Fruit fly (Drosophila melanogaster): ENCODE data around the gene CG43844.

CG43844 gene

dm6 chr3R:21856098-21856872, 33.1 kb upstream of the CG43844 start, which contains the start of gene glec (continued):
- TF ChIP-seq schlank (tag; optimal IDR thresholded peaks at IDR 0.05) (peak; percentile 18), CG31365 (tag; optimal IDR thresholded peaks at IDR 0.05) (no peak), sna (GFP tag; IDR thresholded peaks at IDR 0.05; ENCODE audit: partially characterized antibody) (peak; percentile 36; the same call in 1 of the 2 replicates), CG9727 (GFP tag; optimal IDR thresholded peaks at IDR 0.05) (peak; percentile 1), Dll (GFP tag; IDR thresholded peaks at IDR 0.05; ENCODE audit: partially characterized antibody) (no peak), CG31224 (GFP tag; IDR thresholded peaks at IDR 0.05) (0 out of 2 replicates have a peak, but pooled peaks have one; percentile 5), pzg (GFP tag; optimal IDR thresholded peaks at IDR 0.05) (peak; percentile 70), fd102C (GFP tag; optimal IDR thresholded peaks at IDR 0.05) (no peak), CG10147 (GFP tag; optimal IDR thresholded peaks at IDR 0.05) (no peak), CG11398 (GFP tag; optimal IDR thresholded peaks at IDR 0.05) (no peak), CG11093 (GFP tag; IDR thresholded peaks at IDR 0.05) (no peak), Nf-YC (tag; optimal IDR thresholded peaks at IDR 0.05) (peak; percentile 1), CG15269 (tag; optimal IDR thresholded peaks at IDR 0.05) (no peak), CG15696 (tag; optimal IDR thresholded peaks at IDR 0.05) (no peak), gcm2 (GFP tag; optimal IDR thresholded peaks at IDR 0.05) (no peak), zfh2 (GFP tag; optimal IDR thresholded peaks at IDR 0.05) (no peak), Xrp1 (GFP tag; IDR thresholded peaks at IDR 0.05) (peak; percentile 50; the same call in 1 of the 2 replicates), CG2199 (GFP tag; IDR thresholded peaks at IDR 0.05) (peak; percentile 86; the same call in 2 of the 3 replicates), Taf1 (GFP tag; IDR thresholded peaks at IDR 0.05) (no peak), tap (tag; optimal IDR thresholded peaks at IDR 0.05) (no peak), CG10274 (GFP tag; optimal IDR thresholded peaks at IDR 0.05) (no peak), CG10431 (GFP tag; optimal IDR thresholded peaks at IDR 0.05) (no peak), vvl (GFP tag; IDR thresholded peaks at IDR 0.05) (peak; percentile 60), danr (GFP tag; IDR thresholded peaks at IDR 0.05) (no peak), CG16815 (GFP tag; optimal IDR thresholded peaks at IDR 0.05) (peak; percentile 7), CG10366 (GFP tag; IDR thresholded peaks at IDR 0.05) (no peak), Jarid2 (GFP tag; optimal IDR thresholded peaks at IDR 0.05) (peak; percentile 99), CG13296 (GFP tag; optimal IDR thresholded peaks at IDR 0.05) (peak; percentile 43), Chrac-16 (GFP tag; optimal IDR thresholded peaks at IDR 0.05) (peak; percentile 46), HLHmδ (GFP tag; optimal IDR thresholded peaks at IDR 0.05) (peak; percentile 87), sob (GFP tag; IDR thresholded peaks at IDR 0.05) (peak; percentile 34; the same call in 1 of the 2 replicates), HHEX (GFP tag; optimal IDR thresholded peaks at IDR 0.05) (peak; percentile 5), CG14965 (GFP tag; optimal IDR thresholded peaks at IDR 0.05; ENCODE audit: borderline replicate concordance) (no peak), Lhr (GFP tag; optimal IDR thresholded peaks at IDR 0.05) (no peak), Hmx (GFP tag; optimal IDR thresholded peaks at IDR 0.05) (peak; percentile 65), CG10321 (GFP tag; IDR thresholded peaks at IDR 0.05) (no peak), ato (GFP tag; IDR thresholded peaks at IDR 0.05; ENCODE audit: partially characterized antibody) (peak; percentile 78), HmgD (GFP tag; optimal IDR thresholded peaks at IDR 0.05) (peak; percentile 77), CG11504 (tag; optimal IDR thresholded peaks at IDR 0.05) (peak; percentile 11), CG6689 (GFP tag; IDR thresholded peaks at IDR 0.05) (peak; percentile 99), CG12744 (GFP tag; optimal IDR thresholded peaks at IDR 0.05) (no peak), CG15073 (GFP tag; optimal IDR thresholded peaks at IDR 0.05) (no peak), luna (GFP tag; optimal IDR thresholded peaks at IDR 0.05) (no peak), CG4854 (GFP tag; optimal IDR thresholded peaks at IDR 0.05) (no peak), ranshi (GFP tag; IDR thresholded peaks at IDR 0.05) (no peak), Mad (GFP tag; optimal IDR thresholded peaks at IDR 0.05) (no peak), CG1603 (tag; optimal IDR thresholded peaks at IDR 0.05) (peak; percentile 57), org-1 (GFP tag; optimal IDR thresholded peaks at IDR 0.05) (no peak), lilli (GFP tag; optimal IDR thresholded peaks at IDR 0.05) (peak; percentile 31)

Data from whole organism, embryonic.